Fruit fly (Drosophila melanogaster): ENCODE data around the gene GstZ2.

The GstZ2 gene

dm6 chr3R:9417577-9418334, 42.7 kb downstream of the GstZ2 start, which contains the start of gene ps (continued):
- TF ChIP-seq croc (GFP tag; conservative IDR thresholded peaks at IDR 0.05) = no peak
- TF ChIP-seq wek (GFP tag; optimal IDR thresholded peaks at IDR 0.05) = peak; percentile 3
- no peak for TF ChIP-seq pan (optimal IDR thresholded peaks at IDR 0.05)
- TF ChIP-seq pan (GFP tag; optimal IDR thresholded peaks at IDR 0.05 in 1 of 2, IDR thresholded peaks at IDR 0.05 in 1 of 2) = no peak
- TF ChIP-seq fd102C (GFP tag; optimal IDR thresholded peaks at IDR 0.05) = no peak
- TF ChIP-seq CG2202 (tag; optimal IDR thresholded peaks at IDR 0.05) = no peak
- no peak for TF ChIP-seq CG6272 (GFP tag; IDR thresholded peaks at IDR 0.05)
- TF ChIP-seq CG7357 (GFP tag; IDR thresholded peaks at IDR 0.05) = no peak
- no peak for TF ChIP-seq da (GFP tag; optimal IDR thresholded peaks at IDR 0.05)
- TF ChIP-seq CG15514 (GFP tag; optimal IDR thresholded peaks at IDR 0.05) = no peak
- TF ChIP-seq Dfd (GFP tag; optimal IDR thresholded peaks at IDR 0.05) = no peak
- peak; percentile 6 for TF ChIP-seq YL-1 (GFP tag; optimal IDR thresholded peaks at IDR 0.05)
- TF ChIP-seq esg (GFP tag; conservative IDR thresholded peaks at IDR 0.05) = no peak
- no peak for TF ChIP-seq Awh (GFP tag; IDR thresholded peaks at IDR 0.05)
- no peak for TF ChIP-seq dmrt99B (tag; optimal IDR thresholded peaks at IDR 0.05)
- no peak for TF ChIP-seq chinmo (GFP tag; IDR thresholded peaks at IDR 0.05; ENCODE audit: partially characterized antibody)
- no peak for TF ChIP-seq psq (GFP tag; optimal IDR thresholded peaks at IDR 0.05)
- no peak for TF ChIP-seq CG7987 (GFP tag; optimal IDR thresholded peaks at IDR 0.05)
- no peak for TF ChIP-seq Rfx (GFP tag; IDR thresholded peaks at IDR 0.05)
- no peak for TF ChIP-seq Antp (GFP tag; optimal IDR thresholded peaks at IDR 0.05)
- no peak for TF ChIP-seq Dad (GFP tag; optimal IDR thresholded peaks at IDR 0.05)
- TF ChIP-seq Doc3 (GFP tag; IDR thresholded peaks at IDR 0.05; ENCODE audit: partially characterized antibody) = no peak
- no peak for TF ChIP-seq vfl (GFP tag; optimal IDR thresholded peaks at IDR 0.05)
- TF ChIP-seq CG12942 (GFP tag; optimal IDR thresholded peaks at IDR 0.05) = no peak
- TF ChIP-seq gem (tag; optimal IDR thresholded peaks at IDR 0.05) = no peak
- TF ChIP-seq CG31365 (tag; optimal IDR thresholded peaks at IDR 0.05) = no peak
- TF ChIP-seq kni (GFP tag; optimal IDR thresholded peaks at IDR 0.05) = peak; percentile 91
- peak; percentile 21 for TF ChIP-seq Dek (tag; optimal IDR thresholded peaks at IDR 0.05)
- TF ChIP-seq sim (GFP tag; IDR thresholded peaks at IDR 0.05) = no peak
- no peak for TF ChIP-seq CG32767 (GFP tag; IDR thresholded peaks at IDR 0.05)
- no peak for TF ChIP-seq CG12744 (GFP tag; optimal IDR thresholded peaks at IDR 0.05)
- TF ChIP-seq CG30431 (GFP tag; optimal IDR thresholded peaks at IDR 0.05) = no peak
- TF ChIP-seq Bteb2 (GFP tag; optimal IDR thresholded peaks at IDR 0.05) = no peak
- TF ChIP-seq Doc2 (GFP tag; IDR thresholded peaks at IDR 0.05) = no peak
- TF ChIP-seq CG6791 (GFP tag; IDR thresholded peaks at IDR 0.05; ENCODE audit: partially characterized antibody) = no peak
- no peak for TF ChIP-seq CG17328 (GFP tag; IDR thresholded peaks at IDR 0.05)
- no peak for TF ChIP-seq dpn (GFP tag; optimal IDR thresholded peaks at IDR 0.05)
- no peak for TF ChIP-seq sc (optimal IDR thresholded peaks at IDR 0.05)
- TF ChIP-seq sc (GFP tag; optimal IDR thresholded peaks at IDR 0.05) = no peak
- TF ChIP-seq stwl (tag; optimal IDR thresholded peaks at IDR 0.05) = no peak
- TF ChIP-seq CG11696 (GFP tag; IDR thresholded peaks at IDR 0.05) = no peak
- no peak for TF ChIP-seq CG1602 (GFP tag; optimal IDR thresholded peaks at IDR 0.05)
- peak; percentile 17 for TF ChIP-seq Meics (GFP tag; optimal IDR thresholded peaks at IDR 0.05)
- no peak for TF ChIP-seq ranshi (GFP tag; IDR thresholded peaks at IDR 0.05)
- TF ChIP-seq Side (GFP tag; optimal IDR thresholded peaks at IDR 0.05) = no peak
- TF ChIP-seq dmrt11E (tag; optimal IDR thresholded peaks at IDR 0.05) = no peak
- TF ChIP-seq CG6854 (GFP tag; optimal IDR thresholded peaks at IDR 0.05) = peak; percentile 49
- TF ChIP-seq CG10565 (GFP tag; optimal IDR thresholded peaks at IDR 0.05) = no peak
- no peak for TF ChIP-seq CG31388 (GFP tag; optimal IDR thresholded peaks at IDR 0.05)
- no peak for TF ChIP-seq CG13123 (GFP tag; optimal IDR thresholded peaks at IDR 0.05)
- no peak for TF ChIP-seq ash1 (GFP tag; optimal IDR thresholded peaks at IDR 0.05)
